Worm (Caenorhabditis elegans): ENCODE measurements around the gene eef-1B.1.

Gene eef-1B.1

ce11 chrIII:7958085-7958484 lies 15.1 kb downstream of the eef-1B.1 start, which contains the start of gene C29E4.11:
Gene C29E4.11 (minus strand): TSS chrIII:7958114.
- TF ChIP-seq W03F9.2 (tag; optimal IDR thresholded peaks at IDR 0.05), result no peak
- TF ChIP-seq dao-5 (tag; optimal IDR thresholded peaks at IDR 0.05), result no peak
- TF ChIP-seq him-1 (tag; optimal IDR thresholded peaks at IDR 0.05), result no peak

- TF ChIP-seq W03F9.2 (tag; optimal IDR thresholded peaks at IDR 0.05), result no peak
- no peak for TF ChIP-seq him-1 (tag; optimal IDR thresholded peaks at IDR 0.05)
- TF ChIP-seq dao-5 (tag; optimal IDR thresholded peaks at IDR 0.05), result no peak
Measured at ce11 chrIII:7956965-7957364, 16.2 kb downstream of the eef-1B.1 start, which contains the start of gene C29E4.9. Gene C29E4.9 (minus strand): TSS chrIII:7957065.

DNA sequence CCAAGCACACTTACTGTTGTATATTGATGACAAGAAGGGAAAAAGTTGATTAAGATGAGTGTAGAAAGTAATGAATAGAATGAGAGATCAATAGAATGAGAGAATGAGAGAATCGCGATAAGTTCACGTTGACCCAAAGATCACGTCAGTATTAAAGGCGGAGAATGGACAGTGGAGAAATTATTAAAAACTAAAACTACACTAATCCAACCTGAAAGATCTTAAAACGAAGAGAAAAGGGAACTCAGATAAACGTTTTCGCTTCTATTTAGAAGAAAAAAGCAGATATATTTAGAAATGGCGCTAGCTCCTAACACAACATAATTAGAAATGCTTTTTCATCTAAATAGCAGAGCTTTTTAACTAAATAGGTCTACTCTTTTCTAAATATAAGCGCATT lies 20.0 kb downstream of the eef-1B.1 start, which contains the start of gene let-754:
Gene let-754, minus strand, starts transcription at position 101 of the 400 bp plus-strand sequence.
- TF ChIP-seq him-1 (tag; optimal IDR thresholded peaks at IDR 0.05) (no peak), dao-5 (tag; optimal IDR thresholded peaks at IDR 0.05) (no peak)

- TF ChIP-seq W03F9.2 (tag; optimal IDR thresholded peaks at IDR 0.05), result no peak
- no peak for TF ChIP-seq dao-5 (tag; optimal IDR thresholded peaks at IDR 0.05)
- TF ChIP-seq him-1 (tag; optimal IDR thresholded peaks at IDR 0.05), result no peak
Measured at ce11 chrIII:7952077-7952765, 21.0 kb downstream of the eef-1B.1 start, which contains the start of gene C29E4.15. Gene C29E4.15 (plus strand): TSS chrIII:7952623.

DNA sequence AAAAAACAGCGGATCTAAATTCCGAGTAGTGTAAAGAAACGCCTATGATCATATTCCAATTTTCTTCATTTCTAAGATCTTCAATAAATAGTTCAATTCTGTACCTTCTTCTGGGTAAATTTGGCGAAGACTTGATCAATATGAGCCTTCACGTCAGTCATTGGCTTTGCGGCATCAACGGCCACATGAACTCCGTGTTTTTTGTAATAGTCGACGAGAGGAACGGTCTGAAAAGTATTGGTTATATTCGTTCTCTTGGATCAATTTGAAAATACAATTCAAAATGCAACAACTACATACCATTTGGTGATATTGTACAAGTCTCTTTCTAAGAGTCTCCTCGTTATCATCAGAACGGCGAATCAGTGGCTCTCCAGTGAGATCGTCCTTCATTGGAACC lies 22.7 kb downstream of the eef-1B.1 start:
- TF ChIP-seq him-1 (tag; optimal IDR thresholded peaks at IDR 0.05) (no peak), W03F9.2 (tag; optimal IDR thresholded peaks at IDR 0.05) (no peak), dao-5 (tag; optimal IDR thresholded peaks at IDR 0.05) (no peak)

- TF ChIP-seq him-1 (tag; optimal IDR thresholded peaks at IDR 0.05) (no peak), dao-5 (tag; optimal IDR thresholded peaks at IDR 0.05) (no peak), W03F9.2 (tag; optimal IDR thresholded peaks at IDR 0.05) (no peak)
Measured at ce11 chrIII:7948802-7949201, 24.4 kb downstream of the eef-1B.1 start, which contains the start of gene col-90. Gene col-90 (plus strand): TSS chrIII:7948838.

DNA sequence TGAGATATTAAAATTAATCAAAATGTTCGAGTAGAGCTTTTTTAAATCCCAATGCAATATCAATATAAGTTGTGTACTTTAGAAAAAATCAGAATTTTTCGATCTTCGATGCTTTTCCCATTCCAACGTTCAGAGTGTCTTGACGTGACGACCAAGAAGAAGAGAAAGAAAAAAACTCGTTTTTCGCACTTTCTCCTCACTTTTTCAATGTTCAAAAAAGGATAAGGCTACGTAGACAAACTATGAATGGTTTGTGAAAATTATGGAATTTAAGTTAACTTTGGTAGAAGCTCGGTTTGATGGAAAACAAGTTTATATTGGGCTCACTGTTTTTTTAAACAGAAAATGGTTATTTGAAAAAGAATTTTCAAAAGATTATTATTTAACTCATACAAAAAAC lies 25.5 kb downstream of the eef-1B.1 start:
- TF ChIP-seq W03F9.2 (tag; optimal IDR thresholded peaks at IDR 0.05) (no peak), dao-5 (tag; optimal IDR thresholded peaks at IDR 0.05) (no peak), him-1 (tag; optimal IDR thresholded peaks at IDR 0.05) (no peak)

DNA sequence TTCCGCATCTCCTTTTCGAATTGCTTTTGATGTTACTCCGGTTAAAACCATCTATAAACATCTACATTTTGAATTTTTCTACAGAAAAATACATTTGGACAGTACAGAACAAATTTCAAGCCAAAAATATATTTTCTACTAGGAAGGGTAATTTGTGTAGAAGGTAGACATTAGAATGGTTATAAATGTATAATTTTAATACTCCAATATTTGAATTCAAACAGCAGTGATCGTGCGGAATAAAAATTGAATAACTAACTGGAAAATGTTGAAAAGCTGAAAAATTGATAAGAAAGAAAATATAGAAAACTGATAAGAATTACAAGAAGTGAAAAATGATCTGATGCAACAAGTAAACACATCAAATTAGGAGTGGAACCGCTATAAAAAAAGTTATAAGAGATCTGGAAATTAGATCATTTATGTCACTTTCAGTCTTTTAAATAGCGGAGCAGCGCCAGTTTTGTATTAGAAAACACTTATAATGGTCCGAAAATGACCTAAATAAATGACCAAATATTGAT lies 26.2 kb downstream of the eef-1B.1 start, which contains the start of gene gsto-1:
Gene gsto-1, minus strand, starts transcription at position 51 of the 524 bp plus-strand sequence.
- TF ChIP-seq him-1 (tag; optimal IDR thresholded peaks at IDR 0.05) (no peak), W03F9.2 (tag; optimal IDR thresholded peaks at IDR 0.05) (no peak), dao-5 (tag; optimal IDR thresholded peaks at IDR 0.05) (no peak)

DNA sequence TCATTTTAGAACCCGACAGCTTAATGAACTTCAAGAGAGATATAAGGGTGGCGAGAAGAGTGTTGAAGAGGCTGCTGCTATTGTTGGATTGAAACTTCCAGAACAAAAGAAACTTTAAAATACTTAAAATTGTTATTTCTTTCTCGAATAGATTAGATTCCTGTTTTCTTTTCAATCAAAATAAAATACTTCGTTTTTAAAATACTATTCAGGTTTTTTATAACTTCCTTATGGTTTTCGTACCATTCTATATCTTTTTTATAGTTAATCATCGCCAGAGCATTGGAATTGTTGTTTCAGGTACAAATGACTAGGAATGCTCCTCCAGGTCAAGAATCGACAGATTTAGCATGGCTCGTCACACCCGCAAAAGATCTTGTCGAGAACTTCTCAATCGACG lies 31.8 kb downstream of the eef-1B.1 start, which contains the start of gene kle-2:
Gene kle-2, plus strand, starts transcription at position 301 of the 400 bp plus-strand sequence.
- TF ChIP-seq dao-5 (tag; optimal IDR thresholded peaks at IDR 0.05), result no peak
- no peak for TF ChIP-seq W03F9.2 (tag; optimal IDR thresholded peaks at IDR 0.05)
- no peak for TF ChIP-seq him-1 (tag; optimal IDR thresholded peaks at IDR 0.05)

DNA sequence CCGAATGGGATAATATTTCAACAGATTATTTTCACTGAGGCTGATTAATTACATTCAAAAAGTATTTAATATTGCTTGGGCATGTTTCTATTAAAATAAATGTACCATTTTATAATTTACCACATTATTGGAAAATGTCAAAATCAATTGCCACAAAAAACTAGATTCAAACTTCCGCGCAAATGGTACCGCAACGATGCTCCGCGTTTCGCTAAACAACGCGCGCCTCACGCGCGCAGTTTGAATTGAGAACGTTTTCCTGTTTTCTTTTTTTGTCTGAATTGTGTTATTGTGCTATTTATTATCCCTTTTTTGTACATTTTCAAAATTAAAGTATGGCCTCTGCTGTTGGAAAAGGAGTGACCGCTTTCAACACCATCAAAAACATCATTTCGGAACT lies 32.4 kb downstream of the eef-1B.1 start, which contains the start of gene C29E4.12:
Gene C29E4.12, plus strand, starts transcription at position 333 of the 400 bp plus-strand sequence.
- TF ChIP-seq dao-5 (tag; optimal IDR thresholded peaks at IDR 0.05) (no peak), W03F9.2 (tag; optimal IDR thresholded peaks at IDR 0.05) (no peak), him-1 (tag; optimal IDR thresholded peaks at IDR 0.05) (no peak)

ce11 chrIII:7937548-7937947 lies 35.6 kb downstream of the eef-1B.1 start, which contains the start of gene C29E4.10:
Gene C29E4.10 (plus strand): TSS chrIII:7937848.
- no peak for TF ChIP-seq him-1 (tag; optimal IDR thresholded peaks at IDR 0.05)
- no peak for TF ChIP-seq W03F9.2 (tag; optimal IDR thresholded peaks at IDR 0.05)
- TF ChIP-seq dao-5 (tag; optimal IDR thresholded peaks at IDR 0.05), result no peak

- TF ChIP-seq him-1 (tag; optimal IDR thresholded peaks at IDR 0.05) (no peak), W03F9.2 (tag; optimal IDR thresholded peaks at IDR 0.05) (no peak), dao-5 (tag; optimal IDR thresholded peaks at IDR 0.05) (no peak)
Measured at ce11 chrIII:7933235-7933634, 40.0 kb downstream of the eef-1B.1 start, which contains the start of gene ran-2. Gene ran-2 (plus strand): TSS chrIII:7933535.

DNA sequence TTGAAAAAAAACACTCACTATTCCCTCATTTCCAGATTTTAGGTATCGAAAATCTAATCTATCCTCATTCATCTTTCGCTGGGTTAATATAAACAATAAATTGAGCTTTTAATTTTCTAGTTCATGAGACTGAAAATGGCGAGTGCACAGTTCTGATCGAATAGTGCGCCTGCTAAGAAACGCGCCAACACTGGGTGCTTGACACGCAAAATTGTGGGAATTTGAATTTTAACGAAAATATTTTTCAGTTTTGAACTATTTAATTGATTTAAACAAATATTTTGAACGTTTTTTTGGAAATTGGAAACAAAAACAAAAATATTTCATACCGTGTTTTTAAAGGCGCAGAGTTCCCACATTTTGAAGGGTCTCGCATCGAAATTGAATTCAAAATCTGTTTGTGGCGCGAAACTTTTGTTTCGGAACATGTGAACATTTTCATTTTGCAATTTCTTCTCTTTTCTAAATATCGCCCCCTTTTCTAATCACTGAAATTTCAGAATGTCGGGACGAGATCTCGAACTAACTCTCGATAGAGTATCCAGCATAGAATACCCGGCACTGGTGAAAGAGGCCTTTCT lies 44.5 kb downstream of the eef-1B.1 start, which contains the start of the genes C29E4.13 and npp-15:
Gene C29E4.13, minus strand, starts transcription at position 169 of the 581 bp plus-strand sequence.
Gene npp-15, plus strand, starts transcription at position 495 of the 581 bp plus-strand sequence.
- TF ChIP-seq him-1 (tag; optimal IDR thresholded peaks at IDR 0.05) (no peak), dao-5 (tag; optimal IDR thresholded peaks at IDR 0.05) (no peak), W03F9.2 (tag; optimal IDR thresholded peaks at IDR 0.05) (peak; percentile 53)
